Worm (Caenorhabditis elegans): Measurements from ENCODE around the gene F11D11.21.

DNA sequence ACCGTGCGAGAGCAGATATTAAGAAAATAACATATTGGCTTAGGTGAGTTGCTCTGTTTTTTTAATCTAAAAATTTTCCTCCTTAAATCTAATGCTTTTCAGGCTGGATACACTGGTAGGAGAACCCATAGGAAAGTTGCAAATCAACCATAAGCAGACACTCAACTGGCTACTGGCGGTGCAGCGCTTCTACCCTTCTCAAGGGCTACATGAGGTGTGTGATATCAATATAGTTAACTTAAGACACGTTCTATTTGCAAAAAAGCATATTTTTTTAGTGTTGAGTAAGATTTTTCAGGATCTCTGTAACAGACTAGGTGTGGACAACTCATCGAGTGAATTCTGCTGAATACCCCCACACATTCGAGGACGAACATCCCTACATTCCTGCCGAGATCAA lies 42.3 kb downstream of the F11D11.21 start:
- TF ChIP-seq tra-4 (tag; optimal IDR thresholded peaks at IDR 0.05) (no peak), hmbx-1 (tag; optimal IDR thresholded peaks at IDR 0.05) (no peak), ama-1 (optimal IDR thresholded peaks at IDR 0.05) (no peak), flt-1 (GFP tag; IDR thresholded peaks at IDR 0.05) (no peak), pes-1 (GFP tag; IDR thresholded peaks at IDR 0.05) (no peak), hmg-4 (GFP tag; optimal IDR thresholded peaks at IDR 0.05) (no peak)
